Fruit fly (Drosophila melanogaster): Measurements from ENCODE around the gene aus.

The aus gene

dm6 chr3R:21376859-21377607 lies 27.6 kb upstream of the aus start (continued):
- peak; percentile 89 for TF ChIP-seq unc-4 (GFP tag; IDR thresholded peaks at IDR 0.05; ENCODE audit: partially characterized antibody)
- peak in 1 of 2 experiments; percentile 5 for TF ChIP-seq insv (GFP tag; optimal IDR thresholded peaks at IDR 0.05)
- TF ChIP-seq gro (GFP tag; optimal IDR thresholded peaks at IDR 0.05): no peak
- TF ChIP-seq CG32532 (GFP tag; IDR thresholded peaks at IDR 0.05): no peak
- no peak for TF ChIP-seq fd102C (GFP tag; optimal IDR thresholded peaks at IDR 0.05)
- TF ChIP-seq tio (GFP tag; optimal IDR thresholded peaks at IDR 0.05): no peak
- no peak for TF ChIP-seq CG4282 (GFP tag; optimal IDR thresholded peaks at IDR 0.05)
- peak; percentile 64 for TF ChIP-seq lbe (GFP tag; optimal IDR thresholded peaks at IDR 0.05)
- no peak for TF ChIP-seq Oaz (GFP tag; IDR thresholded peaks at IDR 0.05)
- peak; percentile 30 for TF ChIP-seq CG12299 (tag; optimal IDR thresholded peaks at IDR 0.05)
- TF ChIP-seq amos (GFP tag; IDR thresholded peaks at IDR 0.05; ENCODE audit: partially characterized antibody): peak; percentile 90
- no peak for TF ChIP-seq Rx (GFP tag; IDR thresholded peaks at IDR 0.05)
- TF ChIP-seq MESR4 (GFP tag; optimal IDR thresholded peaks at IDR 0.05): peak; percentile 91
- TF ChIP-seq CrebB (tag; optimal IDR thresholded peaks at IDR 0.05): peak; percentile 5
- TF ChIP-seq hth (optimal IDR thresholded peaks at IDR 0.05): no peak
- no peak for TF ChIP-seq btn (GFP tag; optimal IDR thresholded peaks at IDR 0.05)
- TF ChIP-seq bowl (GFP tag; IDR thresholded peaks at IDR 0.05): no peak
- TF ChIP-seq CG31224 (GFP tag; IDR thresholded peaks at IDR 0.05): no peak
- TF ChIP-seq CG42726 (GFP tag; IDR thresholded peaks at IDR 0.05; ENCODE audit: partially characterized antibody): peak; percentile 69; the same call in 1 of the 2 replicates
- TF ChIP-seq CG12236 (GFP tag; optimal IDR thresholded peaks at IDR 0.05): no peak
- TF ChIP-seq CG11093 (GFP tag; IDR thresholded peaks at IDR 0.05): no peak
- peak; percentile 33 for TF ChIP-seq CG13424 (tag; optimal IDR thresholded peaks at IDR 0.05)
- TF ChIP-seq tup (GFP tag; optimal IDR thresholded peaks at IDR 0.05): no peak
- no peak for TF ChIP-seq pfk (GFP tag; optimal IDR thresholded peaks at IDR 0.05)
- no peak for TF ChIP-seq Sin3A (optimal IDR thresholded peaks at IDR 0.05)
- TF ChIP-seq corto (GFP tag; optimal IDR thresholded peaks at IDR 0.05): no peak
- TF ChIP-seq p53 (GFP tag; optimal IDR thresholded peaks at IDR 0.05): no peak
- TF ChIP-seq CG4730 (GFP tag; IDR thresholded peaks at IDR 0.05): no peak
- no peak for TF ChIP-seq CG2875 (GFP tag; optimal IDR thresholded peaks at IDR 0.05)
- peak; percentile 18 for TF ChIP-seq CG9727 (GFP tag; optimal IDR thresholded peaks at IDR 0.05)
- TF ChIP-seq CG8944 (GFP tag; optimal IDR thresholded peaks at IDR 0.05): no peak
- TF ChIP-seq CG17186 (GFP tag; optimal IDR thresholded peaks at IDR 0.05): no peak
- TF ChIP-seq CG43689 (GFP tag; IDR thresholded peaks at IDR 0.05): no peak
- TF ChIP-seq CG1529 (GFP tag; optimal IDR thresholded peaks at IDR 0.05): no peak
- no peak for TF ChIP-seq C15 (GFP tag; IDR thresholded peaks at IDR 0.05)
- TF ChIP-seq peb (GFP tag; IDR thresholded peaks at IDR 0.05): no peak
- TF ChIP-seq oc (tag; optimal IDR thresholded peaks at IDR 0.05): no peak
- TF ChIP-seq Elba2 (GFP tag; optimal IDR thresholded peaks at IDR 0.05): no peak
- TF ChIP-seq CG7271 (tag; optimal IDR thresholded peaks at IDR 0.05): peak; percentile 31
- no peak for TF ChIP-seq CG7556 (GFP tag; optimal IDR thresholded peaks at IDR 0.05)
- no peak for TF ChIP-seq CG2889 (GFP tag; IDR thresholded peaks at IDR 0.05)
- TF ChIP-seq slbo (GFP tag; IDR thresholded peaks at IDR 0.05): peak; percentile 9; the same call in 1 of the 2 replicates
- TF ChIP-seq sd (tag; optimal IDR thresholded peaks at IDR 0.05): peak; percentile 10
- TF ChIP-seq CG3726 (GFP tag; IDR thresholded peaks at IDR 0.05): no peak
- TF ChIP-seq Asciz (GFP tag; optimal IDR thresholded peaks at IDR 0.05): no peak
- TF ChIP-seq sima (GFP tag; optimal IDR thresholded peaks at IDR 0.05): no peak
- TF ChIP-seq rib (GFP tag; IDR thresholded peaks at IDR 0.05): 0 out of 2 replicates have a peak, but pooled peaks have one; percentile 12
- no peak for TF ChIP-seq CG1832 (GFP tag; optimal IDR thresholded peaks at IDR 0.05)
- TF ChIP-seq CG2116 (GFP tag; optimal IDR thresholded peaks at IDR 0.05): peak; percentile 36
- TF ChIP-seq ind (GFP tag; optimal IDR thresholded peaks at IDR 0.05): no peak
- TF ChIP-seq vvl (GFP tag; IDR thresholded peaks at IDR 0.05): no peak

Measured in whole organism, embryonic.